Fruit fly (Drosophila melanogaster): Measurements from ENCODE around the gene MED25.

DNA sequence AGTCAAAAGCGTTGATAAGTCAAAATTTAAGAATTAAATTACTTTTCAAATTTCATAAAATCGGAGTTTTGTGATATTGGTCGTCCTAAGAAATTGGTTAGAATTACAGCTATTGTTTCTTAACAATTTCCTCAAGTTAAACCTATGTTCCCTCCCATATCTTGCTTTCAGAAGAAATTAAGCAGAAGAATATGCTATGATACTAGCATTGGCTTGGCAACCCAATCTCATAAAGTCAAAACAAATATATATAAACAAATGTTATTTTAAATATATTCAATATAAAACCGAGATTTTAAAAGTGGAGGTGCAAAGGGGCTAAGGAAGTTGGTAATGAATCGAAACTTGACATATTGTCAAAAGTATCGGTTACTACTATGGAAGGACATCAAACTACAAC lies 36.1 kb upstream of the MED25 start, which contains the start of gene CG31213:
- no peak for TF ChIP-seq CG16779 (tag; optimal IDR thresholded peaks at IDR 0.05)
- TF ChIP-seq fd85E (GFP tag; optimal IDR thresholded peaks at IDR 0.05) = no peak
- TF ChIP-seq ss (GFP tag; optimal IDR thresholded peaks at IDR 0.05) = no peak
- TF ChIP-seq Sox15 (GFP tag; optimal IDR thresholded peaks at IDR 0.05) = no peak
- no peak for TF ChIP-seq fkh (GFP tag; optimal IDR thresholded peaks at IDR 0.05)
- TF ChIP-seq CG11762 (GFP tag; optimal IDR thresholded peaks at IDR 0.05; ENCODE audit: insufficient read depth) = no peak
- no peak for TF ChIP-seq Ets96B (tag; optimal IDR thresholded peaks at IDR 0.05)
- no peak for TF ChIP-seq CG31627 (GFP tag; optimal IDR thresholded peaks at IDR 0.05)
- TF ChIP-seq Eip93F (GFP tag; optimal IDR thresholded peaks at IDR 0.05) = no peak
- TF ChIP-seq CG10669 (GFP tag; optimal IDR thresholded peaks at IDR 0.05) = no peak

Data from whole organism, prepupa.